Worm (Caenorhabditis elegans) whole organism, L4 larva: Measurements from ENCODE around the gene C14C11.4.

Source experiments
- F10B5.3 ChIP-seq: sonication (generic microtip); optimal IDR thresholded peaks from 2 replicates; lab custom pipeline; 2016; ENCODE audit warnings: mild to moderate bottlenecking, missing genetic modification characterization, missing compliant biosample characterization
- F44E2.7 ChIP-seq: fragments of 200-800 bp; sonication (Bioruptor generic); IDR thresholded peaks from 2 replicates; pipeline ENCODE4 v2.1.2; 2022; ENCODE audit warnings: missing genetic modification characterization, missing compliant biosample characterization
- T20F7.1 ChIP-seq: fragments of 200-800 bp; sonication (Bioruptor generic); optimal IDR thresholded peaks from 2 replicates; lab custom pipeline; 2018; ENCODE audit warnings: mild to moderate bottlenecking, missing genetic modification characterization, missing compliant biosample characterization
- Y48G9A.11 ChIP-seq: fragments of 200-800 bp; sonication (Bioruptor generic); IDR thresholded peaks from 2 replicates; pipeline ENCODE4 v1.3.6; 2022; ENCODE audit warnings: missing genetic modification reagents, missing genetic modification characterization, missing compliant biosample characterization
- Y5F2A.4 ChIP-seq: fragments of 200-800 bp; sonication (Bioruptor generic); optimal IDR thresholded peaks from 2 replicates; lab custom pipeline; 2018; ENCODE audit warnings: mild to moderate bottlenecking, missing genetic modification characterization, missing compliant biosample characterization
- ZK337.2 ChIP-seq: fragments of 200-800 bp; sonication (Bioruptor generic); IDR thresholded peaks from 2 replicates; pipeline ENCODE4 v1.3.6; 2022; ENCODE audit warnings: missing genetic modification reagents, missing genetic modification characterization, missing compliant biosample characterization
- ZK546.5 ChIP-seq, 2 experiments: sonication (generic microtip); optimal IDR thresholded peaks; 2 replicates each; lab custom pipeline; 2017; ENCODE audit warnings: missing biosample characterization in 2 of 2, missing genetic modification characterization in 2 of 2
- ama-1 ChIP-seq: fragments of 150-350 bp; optimal IDR thresholded peaks from 2 replicates; lab custom pipeline; 2014; ENCODE audit warnings: inconsistent platforms, mixed read lengths
- ceh-82 ChIP-seq: sonication (generic microtip); optimal IDR thresholded peaks from 2 replicates; lab custom pipeline; 2017; ENCODE audit warnings: missing biosample characterization, missing genetic modification characterization
- daf-12 ChIP-seq: fragments of 150-350 bp; optimal IDR thresholded peaks from 2 replicates; lab custom pipeline; 2014; ENCODE audit warnings: missing biosample characterization, missing genetic modification reagents, missing genetic modification characterization
- daf-16 ChIP-seq, 3 experiments: sonication (generic microtip); optimal IDR thresholded peaks; 2 replicates each; lab custom pipeline; 2016 to 2017; ENCODE audit warnings: missing genetic modification characterization in 3 of 3, missing genetic modification reagents in 3 of 3, mild to moderate bottlenecking in 2 of 3, missing compliant biosample characterization in 2 of 3, missing biosample characterization in 1 of 3, moderate library complexity in 1 of 3
- daf-8 ChIP-seq: fragments of 200-800 bp; sonication (Bioruptor generic); IDR thresholded peaks from 2 replicates; pipeline ENCODE4 v1.3.6; 2022; ENCODE audit warnings: missing genetic modification characterization, missing compliant biosample characterization
- dmd-6 ChIP-seq: fragments of 200-800 bp; sonication (Bioruptor generic); IDR thresholded peaks from 2 replicates; pipeline ENCODE4 v1.3.6; 2022; ENCODE audit warnings: missing genetic modification reagents, missing genetic modification characterization, missing compliant biosample characterization
- dmd-8 ChIP-seq: fragments of 200-800 bp; sonication (Bioruptor generic); IDR thresholded peaks from 2 replicates; pipeline ENCODE4 v1.3.6; 2022; ENCODE audit warnings: missing genetic modification characterization, missing compliant biosample characterization
- dmd-9 ChIP-seq: fragments of 200-800 bp; sonication (Bioruptor generic); IDR thresholded peaks from 2 replicates; pipeline ENCODE4 v1.3.6; 2022; ENCODE audit warnings: missing genetic modification reagents, missing genetic modification characterization, missing compliant biosample characterization
- fkh-10 ChIP-seq: fragments of 150-350 bp; optimal IDR thresholded peaks from 2 replicates; lab custom pipeline; 2014; ENCODE audit warnings: missing biosample characterization, missing genetic modification reagents, missing genetic modification characterization
- fos-1 ChIP-seq: fragments of 150-350 bp; optimal IDR thresholded peaks from 2 replicates; lab custom pipeline; 2014; ENCODE audit warnings: missing biosample characterization, missing genetic modification characterization
- hmg-1.1 ChIP-seq: fragments of 200-800 bp; sonication (Bioruptor generic); IDR thresholded peaks from 2 replicates; pipeline ENCODE4 v1.3.6; 2022; ENCODE audit warnings: missing genetic modification reagents, missing genetic modification characterization, missing compliant biosample characterization
- lin-15B ChIP-seq: fragments of 150-350 bp; sonication (generic microtip); optimal IDR thresholded peaks from 3 replicates; lab custom pipeline; 2014; ENCODE audit warnings: missing biosample characterization, missing genetic modification characterization
- lin-29 ChIP-seq: fragments of 200-800 bp; sonication (Bioruptor generic); IDR thresholded peaks from 2 replicates; pipeline ENCODE4 v1.3.6; 2022; ENCODE audit warnings: missing genetic modification reagents, missing genetic modification characterization, missing compliant biosample characterization
- lin-39 ChIP-seq: fragments of 150-350 bp; optimal IDR thresholded peaks from 2 replicates; lab custom pipeline; 2014; ENCODE audit warnings: missing biosample characterization, missing genetic modification reagents, missing genetic modification characterization
- lsy-2 ChIP-seq, 2 experiments: fragments of 150-350 bp in 1 of 2; sonication (generic microtip) in 1 of 2; optimal IDR thresholded peaks; 2 replicates each; lab custom pipeline; 2014 to 2017; ENCODE audit warnings: missing biosample characterization in 2 of 2, missing genetic modification characterization in 2 of 2
- mdt-29 ChIP-seq: fragments of 200-800 bp; sonication (Bioruptor generic); IDR thresholded peaks from 2 replicates; pipeline ENCODE4 v1.3.6; 2022; ENCODE audit warnings: missing genetic modification reagents, missing genetic modification characterization, missing compliant biosample characterization
- mes-2 ChIP-seq: sonication (generic microtip); optimal IDR thresholded peaks from 2 replicates; lab custom pipeline; 2016; ENCODE audit warnings: missing genotype, mild to moderate bottlenecking, missing genetic modification characterization, missing compliant biosample characterization; ENCODE audit not compliant: poor library complexity, severe bottlenecking
- nhr-41 ChIP-seq: fragments of 200-800 bp; sonication (Bioruptor generic); IDR thresholded peaks from 2 replicates; pipeline ENCODE4 v1.3.6; 2022; ENCODE audit warnings: missing genetic modification reagents, missing genetic modification characterization, missing compliant biosample characterization
- pha-4 ChIP-seq, 2 experiments: fragments of 150-350 bp in 1 of 2; fragments of 200-800 bp in 1 of 2; sonication (Bioruptor generic) in 1 of 2; IDR thresholded peaks in 1 of 2; optimal IDR thresholded peaks in 1 of 2; 2 replicates each; pipeline versions ENCODE4 v1.3.6 to Lab custom; 2014 to 2022; ENCODE audit warnings: missing genetic modification characterization in 2 of 2, missing genetic modification reagents in 2 of 2, missing biosample characterization in 1 of 2, missing compliant biosample characterization in 1 of 2
- skn-1 ChIP-seq: fragments of 150-350 bp; optimal IDR thresholded peaks from 2 replicates; lab custom pipeline; 2014; ENCODE audit warnings: missing biosample characterization, missing genetic modification characterization
- snpc-4 ChIP-seq: fragments of 150-350 bp; optimal IDR thresholded peaks from 2 replicates; lab custom pipeline; 2014; ENCODE audit warnings: missing biosample characterization, missing genetic modification characterization
- tag-97 ChIP-seq: fragments of 200-800 bp; sonication (Bioruptor generic); IDR thresholded peaks from 2 replicates; pipeline ENCODE4 v1.3.6; 2022; ENCODE audit warnings: missing genetic modification characterization, missing compliant biosample characterization
- tra-1 ChIP-seq: fragments of 200-800 bp; sonication (Bioruptor generic); IDR thresholded peaks from 2 replicates; pipeline ENCODE4 v1.3.6; 2022; ENCODE audit warnings: missing genetic modification reagents, missing genetic modification characterization, missing compliant biosample characterization
- unc-62 ChIP-seq, 3 experiments: fragments of 150-350 bp in 1 of 3; sonication (generic microtip); optimal IDR thresholded peaks in 2 of 3; peaks in 1 of 3; 1 replicate in 1 of 3; 2 replicates in 2 of 3; lab custom pipeline; 2014 to 2017; ENCODE audit warnings: missing biosample characterization in 3 of 3, missing genetic modification characterization in 3 of 3, missing genetic modification reagents in 3 of 3, missing genotype in 1 of 3
- zfp-3 ChIP-seq: fragments of 200-800 bp; sonication (Bioruptor generic); conservative IDR thresholded peaks from 2 replicates; pipeline ENCODE4 v1.3.6; 2022; ENCODE audit warnings: missing genetic modification reagents, missing genetic modification characterization, missing compliant biosample characterization
- zip-11 ChIP-seq: fragments of 200-800 bp; sonication (Bioruptor generic); IDR thresholded peaks from 2 replicates; pipeline ENCODE4 v1.3.6; 2022; ENCODE audit warnings: missing genetic modification characterization, missing compliant biosample characterization
- ztf-11 ChIP-seq: fragments of 150-350 bp; optimal IDR thresholded peaks from 2 replicates; lab custom pipeline; 2014; ENCODE audit warnings: missing biosample characterization, missing genetic modification characterization

C14C11.4 gene

DNA sequence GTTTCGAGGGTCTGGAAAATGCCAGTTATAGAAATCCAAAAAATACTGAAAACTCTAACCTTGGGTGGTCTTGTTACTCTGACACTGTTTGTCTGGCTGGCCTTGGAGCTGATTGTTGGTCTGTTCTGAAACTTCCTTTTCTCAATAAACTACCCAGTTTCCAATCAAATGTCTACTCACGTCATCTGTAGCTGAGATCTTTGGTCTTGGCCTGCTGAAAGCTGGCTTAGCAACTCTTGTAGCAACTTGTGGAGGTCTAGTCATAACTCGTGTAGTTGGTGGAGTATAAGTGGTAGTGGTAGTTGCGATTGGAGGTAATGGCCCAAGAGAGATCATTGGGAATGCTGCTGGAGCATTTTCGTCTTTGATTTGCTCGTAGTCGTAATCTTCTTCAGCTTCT lies 37.2 kb upstream of the C14C11.4 start:
- TF ChIP-seq nhr-41 (GFP tag; lab: Robert Waterston, UW) (no peak), tra-1 (GFP tag; lab: Robert Waterston, UW) (no peak), dmd-8 (no peak), skn-1 (tag; lab: Kevin White, UChicago) (no peak), ztf-11 (tag; lab: Kevin White, UChicago) (no peak), ZK337.2 (GFP tag; lab: Robert Waterston, UW) (no peak), hmg-1.1 (GFP tag; lab: Robert Waterston, UW) (no peak), unc-62 (GFP tag; optimal IDR thresholded peaks at IDR 0.05 in 1 of 2; lab: Kevin White, UChicago) (peak in 1 of 2 experiments; percentile 91), unc-62 (tag; optimal IDR thresholded peaks at IDR 0.05; lab: Kevin White, UChicago) (no peak), zfp-3 (GFP tag; lab: Robert Waterston, UW) (no peak)
- TF ChIP-seq, all 104 proteins: peak for 1

DNA sequence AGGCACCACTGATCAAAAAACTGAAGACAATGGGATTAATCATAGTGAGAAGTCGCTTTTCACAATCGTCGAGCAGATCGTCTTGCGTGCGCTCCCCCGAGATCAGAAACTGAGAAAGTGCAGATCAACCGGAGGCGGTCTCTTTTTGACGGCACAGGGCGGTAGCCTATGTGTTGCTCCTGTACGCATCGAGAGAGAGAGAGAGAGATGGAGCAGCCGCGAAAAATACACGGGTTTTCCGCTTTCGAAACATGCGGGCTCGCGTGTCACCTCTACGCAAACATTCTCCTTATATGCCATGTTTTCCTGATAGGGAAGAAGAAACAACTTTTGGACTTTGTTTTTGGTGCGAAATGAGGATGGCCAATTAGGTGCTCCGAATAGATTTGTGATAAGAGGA lies 34.3 kb upstream of the C14C11.4 start, which contains the start of gene lrpc-1:
TSS of gene lrpc-1 (minus strand) at position 101 of the 400 bp plus-strand sequence.
- no peak for TF ChIP-seq daf-16 (GFP tag; optimal IDR thresholded peaks at IDR 0.05; lab: Kevin White, UChicago)
- no peak for TF ChIP-seq daf-16 (tag; optimal IDR thresholded peaks at IDR 0.05; lab: Kevin White, UChicago)
- TF ChIP-seq F44E2.7, result no peak
- TF ChIP-seq dmd-6 (GFP tag; lab: Robert Waterston, UW), result no peak
- TF ChIP-seq zip-11 (GFP tag; lab: Robert Waterston, UW), result no peak
- no peak for TF ChIP-seq tag-97 (GFP tag; lab: Robert Waterston, UW)
- TF ChIP-seq, all 104 proteins: peak for 0

DNA sequence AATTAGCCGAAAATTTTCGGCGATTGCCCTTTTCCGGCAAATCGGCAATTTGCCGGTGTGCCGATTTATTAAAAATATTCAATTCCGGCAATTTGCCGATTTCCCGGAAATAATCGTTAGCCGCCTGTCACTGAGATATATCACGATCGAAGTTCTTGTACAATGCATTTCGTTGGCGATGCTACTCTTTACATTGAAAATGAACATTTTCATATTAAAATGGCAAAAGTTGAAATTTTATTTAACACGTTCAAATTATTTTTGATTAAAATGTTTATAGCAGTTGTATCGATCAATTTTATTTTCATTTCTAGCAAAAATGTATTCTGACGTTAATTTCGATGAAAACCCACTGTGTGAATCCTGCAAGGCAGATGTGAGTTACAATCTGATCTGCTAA lies 32.7 kb upstream of the C14C11.4 start, which contains the start of gene M03E7.3:
TSS of gene M03E7.3 (plus strand) at position 301 of the 400 bp plus-strand sequence.
- TF ChIP-seq Y5F2A.4 (GFP tag; lab: Kevin White, UChicago) (no peak), F10B5.3 (tag; lab: Kevin White, UChicago) (no peak), nhr-41 (GFP tag; lab: Robert Waterston, UW) (no peak), fkh-10 (GFP tag; lab: Kevin White, UChicago) (no peak), mdt-29 (GFP tag; lab: Robert Waterston, UW) (no peak), lin-39 (no peak), lin-29 (GFP tag; lab: Robert Waterston, UW) (no peak), T20F7.1 (GFP tag; lab: Kevin White, UChicago) (no peak), ZK546.5 (tag; optimal IDR thresholded peaks at IDR 0.05; lab: Kevin White, UChicago) (no peak), daf-16 (GFP tag; optimal IDR thresholded peaks at IDR 0.05; lab: Kevin White, UChicago) (no peak), daf-16 (tag; optimal IDR thresholded peaks at IDR 0.05; lab: Kevin White, UChicago) (no peak), snpc-4 (no peak), mes-2 (no peak), fos-1 (tag; lab: Kevin White, UChicago) (no peak), dmd-6 (GFP tag; lab: Robert Waterston, UW) (no peak), dmd-9 (GFP tag; lab: Robert Waterston, UW) (no peak), daf-8 (GFP tag; lab: Robert Waterston, UW) (no peak), pha-4 (GFP tag; IDR thresholded peaks at IDR 0.05; lab: Robert Waterston, UW) (no peak), pha-4 (tag; optimal IDR thresholded peaks at IDR 0.05; lab: Kevin White, UChicago) (no peak), daf-12 (tag; lab: Kevin White, UChicago) (no peak), ama-1 (lab: Kevin White, UChicago) (no peak)

DNA sequence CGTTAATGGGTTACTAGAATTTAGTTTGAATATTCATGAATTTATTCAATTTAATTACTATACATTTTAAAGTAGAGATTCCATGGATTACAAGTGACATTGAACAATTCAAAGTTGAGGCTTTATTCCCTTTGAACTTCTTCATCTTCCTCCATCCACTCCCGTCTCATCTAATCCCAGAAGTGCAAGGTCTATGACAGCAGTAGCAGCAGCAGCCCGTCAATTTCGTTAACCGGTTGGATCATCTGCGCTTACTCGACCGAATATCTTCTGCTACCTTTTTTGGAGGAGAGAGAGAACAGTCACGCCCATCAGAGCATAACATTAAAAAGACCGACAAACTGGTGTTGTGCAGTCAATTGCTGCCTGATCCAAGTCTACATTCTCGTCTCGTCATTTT lies 30.1 kb upstream of the C14C11.4 start, which contains the start of gene M03E7.2:
TSS of gene M03E7.2 (plus strand) at position 301 of the 400 bp plus-strand sequence.
- TF ChIP-seq lin-29 (GFP tag; lab: Robert Waterston, UW), result no peak
- no peak for TF ChIP-seq lin-15B
- TF ChIP-seq pha-4 (GFP tag; IDR thresholded peaks at IDR 0.05; lab: Robert Waterston, UW), result no peak
- no peak for TF ChIP-seq pha-4 (tag; optimal IDR thresholded peaks at IDR 0.05; lab: Kevin White, UChicago)
- TF ChIP-seq Y48G9A.11, result no peak
- no peak for TF ChIP-seq lsy-2 (tag; optimal IDR thresholded peaks at IDR 0.05; lab: Kevin White, UChicago)
- no peak for TF ChIP-seq ceh-82
- no peak for TF ChIP-seq zfp-3 (GFP tag; lab: Robert Waterston, UW)
